Worm (Caenorhabditis elegans) whole organism, midembryonic: ENCODE measurements around the gene C32D5.12.

Experiments used
- T22C8.4 ChIP-seq: fragments of 200-800 bp; sonication (Bioruptor generic); IDR thresholded peaks from 2 replicates; pipeline ENCODE4 v1.3.6; 2022; ENCODE audit warnings: missing genetic modification characterization, missing compliant biosample characterization
- cog-1 ChIP-seq: sonication (generic microtip); optimal IDR thresholded peaks from 2 replicates; lab custom pipeline; 2016; ENCODE audit warnings: missing genetic modification characterization, missing compliant biosample characterization
- flt-1 ChIP-seq: fragments of 200-800 bp; sonication (Bioruptor generic); IDR thresholded peaks from 2 replicates; pipeline ENCODE4 v1.3.6; 2022; ENCODE audit warnings: missing genetic modification characterization, missing compliant biosample characterization
- klf-2 ChIP-seq: fragments of 200-800 bp; sonication (Bioruptor generic); conservative IDR thresholded peaks from 2 replicates; pipeline ENCODE4 v1.3.6; 2022; ENCODE audit warnings: missing genetic modification reagents, missing genetic modification characterization, missing compliant biosample characterization
- med-1 ChIP-seq: sonication (generic microtip); optimal IDR thresholded peaks from 2 replicates; lab custom pipeline; 2017; ENCODE audit warnings: missing genetic modification characterization, mild to moderate bottlenecking, missing compliant biosample characterization, antibody characterized with exemption, missing genetic modification reagents; ENCODE audit not compliant: insufficient read depth
- ref-1 ChIP-seq: fragments of 200-800 bp; sonication (Bioruptor generic); conservative IDR thresholded peaks from 2 replicates; pipeline ENCODE4 v1.3.6; 2022; ENCODE audit warnings: missing genetic modification reagents, missing genetic modification characterization, missing compliant biosample characterization
- tab-1 ChIP-seq: fragments of 200-800 bp; sonication (Bioruptor generic); IDR thresholded peaks from 2 replicates; pipeline ENCODE4 v1.3.6; 2022; ENCODE audit warnings: missing genetic modification characterization, missing compliant biosample characterization
- ztf-23 ChIP-seq: fragments of 200-800 bp; sonication (Bioruptor generic); IDR thresholded peaks from 2 replicates; pipeline ENCODE4 v1.3.6; 2022; ENCODE audit warnings: missing genetic modification reagents, missing genetic modification characterization, missing compliant biosample characterization
- ztf-29 ChIP-seq: fragments of 200-800 bp; sonication (Bioruptor generic); IDR thresholded peaks from 2 replicates; pipeline ENCODE4 v1.3.6; 2022; ENCODE audit warnings: missing genetic modification reagents, missing genetic modification characterization, missing compliant biosample characterization

Gene C32D5.12

DNA sequence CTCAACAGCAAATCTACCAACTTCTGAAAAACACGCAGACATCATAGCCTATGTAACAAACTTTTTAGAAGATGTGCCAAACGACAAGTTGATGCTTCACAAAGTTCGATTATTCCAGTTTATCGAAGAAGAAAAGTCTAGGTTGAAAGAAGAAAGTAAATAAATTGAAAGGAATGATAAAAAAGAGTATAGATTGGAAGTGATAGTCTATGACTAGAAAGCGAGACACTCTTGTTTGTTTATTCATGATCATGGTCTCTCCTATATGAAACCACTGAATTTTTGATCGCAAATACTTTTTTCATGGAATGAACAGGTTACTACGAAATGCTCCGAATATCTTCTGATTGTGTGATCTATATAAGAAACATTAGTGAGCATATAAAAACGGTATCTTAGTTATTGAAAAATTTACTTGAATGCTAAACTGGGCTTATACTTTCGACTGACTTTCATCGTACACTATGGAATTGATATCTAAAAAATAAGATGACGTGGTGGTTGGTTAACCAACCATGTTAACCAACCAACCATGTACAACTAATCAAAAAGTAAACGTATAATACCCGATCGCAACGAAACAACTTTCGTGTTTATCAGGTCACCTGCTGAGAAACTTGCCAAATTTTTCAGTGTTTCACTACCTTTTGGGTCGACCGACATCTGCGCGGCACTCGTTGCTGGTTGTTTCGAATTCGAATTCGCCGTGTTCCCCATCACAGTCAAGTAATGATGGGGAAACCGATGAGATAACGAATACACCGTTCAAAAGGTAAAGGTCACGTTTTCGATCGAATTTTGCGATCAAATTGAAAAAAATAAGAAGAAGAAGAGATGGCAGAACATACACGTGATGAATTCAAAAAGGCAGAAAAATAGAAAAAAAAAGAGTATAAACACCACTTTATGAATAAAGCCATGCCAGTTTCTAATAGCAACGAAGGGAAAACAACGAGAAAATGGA, 13.3 kb downstream of the C32D5.12 start, which contains the start of gene C32D5.8:
Gene C32D5.8, minus strand, starts transcription at position 770 of the 964 bp plus-strand sequence.
- TF ChIP-seq med-1 (GFP tag; lab: Kevin White, UChicago) (no peak), cog-1 (tag; lab: Kevin White, UChicago) (no peak), ztf-29 (no peak), ztf-23 (GFP tag; lab: Robert Waterston, UW) (0 out of 2 replicates have a peak, but pooled peaks have one; percentile 21)

DNA sequence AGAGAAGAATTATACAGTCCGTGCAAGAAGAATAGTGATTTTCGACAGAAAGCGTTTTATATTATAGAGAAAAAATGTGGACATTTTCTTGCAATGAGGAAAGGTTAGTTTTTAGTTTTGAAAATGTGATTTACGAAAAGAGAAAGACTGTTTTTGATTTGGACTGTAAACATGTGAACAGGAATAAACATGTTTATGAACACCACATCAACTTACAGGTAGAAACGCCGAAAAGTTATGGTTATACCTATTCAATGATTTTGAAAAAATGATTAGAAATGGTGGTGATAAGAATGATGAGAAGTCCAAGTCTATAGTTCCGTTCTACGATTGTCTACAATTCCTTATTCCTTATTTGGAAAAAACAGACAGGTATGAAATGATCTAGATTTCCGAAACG, 14.3 kb downstream of the C32D5.12 start:
- TF ChIP-seq ref-1 (no peak), tab-1 (GFP tag; lab: Robert Waterston, UW) (no peak), cog-1 (tag; lab: Kevin White, UChicago) (no peak), ztf-29 (no peak), T22C8.4 (no peak)

DNA sequence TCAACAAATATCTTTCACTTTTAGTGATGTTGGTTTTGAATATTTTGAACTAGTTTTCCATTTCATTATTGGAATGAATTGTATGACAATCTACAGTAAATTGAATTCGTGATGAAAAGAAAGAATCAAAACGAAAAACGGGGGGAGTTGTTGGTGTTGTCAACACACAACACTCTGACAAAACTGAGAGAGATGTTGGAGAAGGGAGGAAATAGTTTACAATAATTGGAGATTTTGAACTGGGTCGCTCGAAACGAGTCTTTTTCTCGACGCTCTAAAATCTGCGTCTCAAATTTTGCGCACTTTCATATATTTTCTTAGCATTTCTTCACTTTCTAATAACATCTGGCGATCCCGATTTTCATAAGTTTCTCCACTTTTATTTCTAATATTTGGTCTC, 14.9 kb downstream of the C32D5.12 start, which contains the start of gene txt-18:
Gene txt-18, plus strand, starts transcription at position 180 of the 400 bp plus-strand sequence.
- TF ChIP-seq ztf-29 = no peak
- TF ChIP-seq cog-1 (tag; lab: Kevin White, UChicago) = no peak
- TF ChIP-seq T22C8.4 = no peak
- TF ChIP-seq med-1 (GFP tag; lab: Kevin White, UChicago) = no peak
- TF ChIP-seq ref-1 = no peak
- TF ChIP-seq tab-1 (GFP tag; lab: Robert Waterston, UW) = no peak
- no peak for TF ChIP-seq ztf-23 (GFP tag; lab: Robert Waterston, UW)
- TF ChIP-seq klf-2 = no peak
- TF ChIP-seq flt-1 (GFP tag; lab: Robert Waterston, UW) = no peak

DNA sequence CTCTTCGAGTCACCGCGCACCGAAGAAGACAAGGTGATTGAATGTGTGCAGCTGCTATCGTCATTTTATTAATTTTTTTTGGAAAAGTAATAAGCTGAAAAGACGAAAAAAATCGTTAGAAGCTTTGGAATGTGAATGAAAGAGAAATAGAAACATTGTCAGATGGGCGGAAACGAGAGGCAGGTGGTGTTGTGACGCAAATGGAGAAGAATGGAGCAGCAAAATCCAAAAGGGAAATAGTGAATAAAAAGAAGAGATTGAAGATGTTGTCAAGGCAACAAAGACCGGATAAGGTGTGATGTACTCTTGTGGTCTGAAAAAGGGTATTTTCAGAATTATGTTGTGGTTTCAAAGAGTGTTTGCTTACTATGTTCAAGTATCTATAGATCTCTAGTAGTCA, 16.4 kb downstream of the C32D5.12 start:
- TF ChIP-seq ztf-29 (no peak), ref-1 (no peak), med-1 (GFP tag; lab: Kevin White, UChicago) (no peak), cog-1 (tag; lab: Kevin White, UChicago) (no peak), tab-1 (GFP tag; lab: Robert Waterston, UW) (no peak), T22C8.4 (no peak), flt-1 (GFP tag; lab: Robert Waterston, UW) (no peak)

DNA sequence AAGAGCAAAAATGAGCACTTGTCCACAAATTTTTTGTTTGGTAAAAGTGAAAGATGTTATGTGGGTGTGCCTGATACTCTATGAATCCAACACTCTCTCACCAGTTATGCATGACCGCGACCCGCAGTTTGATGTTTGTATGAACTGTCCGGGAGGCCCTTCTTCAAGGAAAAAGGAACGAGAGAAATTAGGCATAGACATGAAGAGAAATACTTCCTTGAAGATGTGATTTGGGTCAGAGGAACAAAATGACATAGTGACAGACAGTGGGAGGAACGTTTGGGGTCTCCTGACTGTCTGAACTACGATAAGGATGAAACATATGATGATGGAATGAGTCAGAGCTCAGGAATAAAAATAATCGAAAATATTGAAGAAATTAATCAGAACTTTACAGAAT, 17.7 kb downstream of the C32D5.12 start:
- no peak for TF ChIP-seq flt-1 (GFP tag; lab: Robert Waterston, UW)
- no peak for TF ChIP-seq med-1 (GFP tag; lab: Kevin White, UChicago)
- no peak for TF ChIP-seq T22C8.4
- no peak for TF ChIP-seq ztf-29
- TF ChIP-seq klf-2 = no peak
- no peak for TF ChIP-seq ztf-23 (GFP tag; lab: Robert Waterston, UW)
- TF ChIP-seq ref-1 = no peak
- no peak for TF ChIP-seq cog-1 (tag; lab: Kevin White, UChicago)
- no peak for TF ChIP-seq tab-1 (GFP tag; lab: Robert Waterston, UW)

DNA sequence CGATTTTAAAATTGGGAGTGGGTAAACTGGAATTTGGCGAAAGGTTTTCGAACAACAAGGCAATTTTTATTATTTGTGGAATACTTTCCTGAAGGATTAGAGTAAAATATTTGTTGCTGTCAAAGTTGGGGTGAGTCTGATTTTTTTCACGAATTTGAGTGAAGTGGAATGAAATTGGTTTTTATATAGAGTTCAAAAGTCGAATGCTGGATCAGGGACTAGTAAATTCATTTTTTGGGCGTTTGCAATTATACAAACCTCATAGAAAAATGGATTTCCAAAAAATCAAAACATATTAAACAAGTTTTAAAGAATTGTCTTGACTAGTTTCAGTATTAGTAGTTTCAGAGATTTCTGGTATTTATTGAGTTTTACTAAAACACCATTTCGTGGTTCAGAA, 18.9 kb downstream of the C32D5.12 start, which contains the start of gene C32D5.7:
Gene C32D5.7, minus strand, starts transcription at position 101 of the 400 bp plus-strand sequence.
- TF ChIP-seq ztf-29 (no peak), cog-1 (tag; lab: Kevin White, UChicago) (no peak), ztf-23 (GFP tag; lab: Robert Waterston, UW) (no peak), klf-2 (no peak), flt-1 (GFP tag; lab: Robert Waterston, UW) (no peak)

DNA sequence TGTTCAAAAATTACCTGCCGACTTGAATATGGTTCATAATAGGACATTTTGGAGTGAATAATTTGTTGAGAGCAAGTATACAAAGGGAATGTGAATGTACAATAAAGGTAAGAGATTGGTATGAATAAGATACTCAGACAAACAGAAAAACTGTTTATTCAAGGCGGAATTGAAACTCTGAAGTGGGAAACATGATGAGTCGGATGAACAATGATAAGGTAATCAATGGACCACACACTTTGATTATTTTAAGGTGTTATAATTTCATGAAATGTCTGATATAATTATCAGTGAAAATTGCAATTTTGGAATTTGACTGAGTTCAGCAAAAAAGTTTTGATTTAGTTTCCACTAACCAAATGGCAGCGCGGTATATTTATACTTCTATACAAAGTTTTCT, 19.3 kb downstream of the C32D5.12 start:
- TF ChIP-seq ztf-29 = no peak
- TF ChIP-seq ref-1 = no peak
- no peak for TF ChIP-seq tab-1 (GFP tag; lab: Robert Waterston, UW)
- no peak for TF ChIP-seq ztf-23 (GFP tag; lab: Robert Waterston, UW)
- no peak for TF ChIP-seq T22C8.4
- TF ChIP-seq cog-1 (tag; lab: Kevin White, UChicago) = no peak
- no peak for TF ChIP-seq med-1 (GFP tag; lab: Kevin White, UChicago)
- TF ChIP-seq klf-2 = no peak
- TF ChIP-seq flt-1 (GFP tag; lab: Robert Waterston, UW) = no peak

DNA sequence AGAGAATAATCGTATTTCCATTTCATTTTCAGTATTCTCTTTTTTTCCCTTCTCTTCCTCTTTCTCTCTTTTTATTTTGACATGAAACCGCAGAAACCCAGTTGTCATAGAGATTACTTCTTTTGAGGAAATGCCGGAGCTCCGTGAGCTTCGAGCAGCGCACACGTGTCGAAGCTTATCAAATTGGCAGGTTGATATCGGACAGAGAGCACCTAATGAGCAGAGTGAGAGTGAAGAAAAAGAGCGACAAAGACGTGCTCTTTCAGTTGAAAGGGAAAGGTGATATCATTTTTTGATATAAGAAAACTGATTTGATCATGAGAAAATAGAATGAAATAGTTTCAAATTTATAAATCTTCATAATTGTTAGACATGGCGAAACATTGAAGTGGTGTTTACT, 23.4 kb downstream of the C32D5.12 start, which contains the start of gene C32D5.14:
Gene C32D5.14, plus strand, starts transcription at position 131 of the 400 bp plus-strand sequence.
- no peak for TF ChIP-seq med-1 (GFP tag; lab: Kevin White, UChicago)
- TF ChIP-seq cog-1 (tag; lab: Kevin White, UChicago) = no peak
- TF ChIP-seq ref-1 = no peak
- no peak for TF ChIP-seq flt-1 (GFP tag; lab: Robert Waterston, UW)
- TF ChIP-seq T22C8.4 = no peak
- no peak for TF ChIP-seq ztf-23 (GFP tag; lab: Robert Waterston, UW)
- no peak for TF ChIP-seq klf-2
- no peak for TF ChIP-seq tab-1 (GFP tag; lab: Robert Waterston, UW)
- no peak for TF ChIP-seq ztf-29

DNA sequence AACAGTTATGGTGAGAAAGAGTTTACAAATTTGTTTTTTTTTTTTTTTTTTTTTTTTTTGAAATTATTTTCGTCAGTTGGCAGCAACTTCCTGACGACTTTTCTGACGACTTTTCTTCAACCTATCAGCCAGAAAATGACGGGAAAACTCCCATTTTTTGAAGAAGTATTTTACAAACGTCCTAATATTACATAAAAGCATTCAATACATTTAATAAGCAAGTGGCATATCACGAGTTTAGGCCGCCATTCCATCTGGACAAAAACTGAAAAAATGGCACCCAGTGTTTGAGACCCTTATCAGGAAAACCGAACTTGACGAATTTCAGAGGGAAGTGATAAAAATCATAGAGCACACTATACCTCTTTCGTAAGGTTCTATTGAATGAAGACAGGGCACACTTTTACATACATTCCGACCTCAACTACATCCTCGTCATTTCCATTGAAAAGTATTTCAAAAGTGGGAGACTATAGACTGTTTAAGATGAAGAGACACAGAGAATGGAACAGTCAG, 24.0 kb downstream of the C32D5.12 start:
- TF ChIP-seq med-1 (GFP tag; lab: Kevin White, UChicago) (no peak), T22C8.4 (no peak), klf-2 (no peak), ztf-29 (no peak), flt-1 (GFP tag; lab: Robert Waterston, UW) (no peak), cog-1 (tag; lab: Kevin White, UChicago) (no peak), ztf-23 (GFP tag; lab: Robert Waterston, UW) (no peak), tab-1 (GFP tag; lab: Robert Waterston, UW) (no peak), ref-1 (no peak)

DNA sequence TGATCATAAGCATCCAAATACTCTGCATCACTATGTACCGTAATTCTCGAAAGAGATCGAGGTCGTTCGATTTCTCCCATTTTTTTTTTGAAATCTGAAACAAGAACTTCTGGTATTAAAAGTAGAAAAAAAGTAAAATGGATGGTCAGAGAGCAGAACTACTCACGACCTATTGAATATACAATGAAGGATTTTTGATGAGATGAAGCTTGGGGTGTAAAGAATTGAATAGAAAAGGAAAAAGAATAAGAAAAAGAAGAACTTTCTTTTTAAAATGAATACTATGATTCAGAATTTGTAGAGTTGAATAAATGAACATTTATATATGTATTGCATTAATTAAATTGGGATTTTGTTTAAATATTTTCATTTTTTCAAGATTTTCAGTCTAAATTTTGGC, 24.9 kb downstream of the C32D5.12 start, which contains the start of gene ttc-39B:
Gene ttc-39B, minus strand, starts transcription at position 101 of the 400 bp plus-strand sequence.
- TF ChIP-seq ref-1 = no peak
- no peak for TF ChIP-seq ztf-29
- no peak for TF ChIP-seq T22C8.4
- TF ChIP-seq med-1 (GFP tag; lab: Kevin White, UChicago) = no peak
- no peak for TF ChIP-seq tab-1 (GFP tag; lab: Robert Waterston, UW)
- no peak for TF ChIP-seq cog-1 (tag; lab: Kevin White, UChicago)
- no peak for TF ChIP-seq flt-1 (GFP tag; lab: Robert Waterston, UW)
- TF ChIP-seq ztf-23 (GFP tag; lab: Robert Waterston, UW) = no peak
- no peak for TF ChIP-seq klf-2
